Worm (Caenorhabditis elegans): ENCODE results near the gene shc-2.
"Not testable (repeated sequence)": the region's sequence is repeated elsewhere in the genome, so short reads cannot be mapped to it uniquely, and the experiment has no call there.

The shc-2 gene

DNA sequence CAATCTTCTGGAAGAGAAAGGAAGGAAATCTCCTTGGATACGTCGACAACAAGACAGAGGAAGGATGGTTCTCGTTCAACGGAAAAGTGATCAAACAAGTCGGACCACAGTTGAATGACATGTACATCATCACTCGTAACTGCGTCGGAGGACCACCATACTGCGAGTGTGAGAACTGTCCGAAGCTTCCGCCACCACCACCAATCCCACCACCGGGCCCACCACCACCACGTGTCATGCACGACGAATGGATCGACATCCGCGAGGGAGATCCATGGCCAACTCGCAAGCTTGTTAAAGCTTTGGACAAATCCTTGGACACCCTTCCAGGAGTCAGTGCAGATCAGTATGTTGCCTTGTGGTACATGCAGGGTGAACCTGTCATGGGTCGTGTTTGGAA, 37.7 kb upstream of the shc-2 start:
- TF ChIP-seq fkh-8 (tag; optimal IDR thresholded peaks at IDR 0.05) (no peak), nhr-77 (tag; optimal IDR thresholded peaks at IDR 0.05) (no peak), lir-3 (tag; optimal IDR thresholded peaks at IDR 0.05; ENCODE audit: poor library complexity) (no peak), swsn-7 (tag; optimal IDR thresholded peaks at IDR 0.05) (no peak), snpc-4 (tag; optimal IDR thresholded peaks at IDR 0.05) (no peak), sptf-1 (tag; optimal IDR thresholded peaks at IDR 0.05) (no peak), sup-37 (GFP tag; optimal IDR thresholded peaks at IDR 0.05) (no peak), C16A3.4 (tag; optimal IDR thresholded peaks at IDR 0.05) (no peak), elt-2 (tag; optimal IDR thresholded peaks at IDR 0.05) (no peak), rnt-1 (tag; optimal IDR thresholded peaks at IDR 0.05) (no peak), nhr-19 (GFP tag; conservative IDR thresholded peaks at IDR 0.05) (no peak), hpl-2 (GFP tag; optimal IDR thresholded peaks at IDR 0.05) (no peak)

ce11 chrII:4932727-4933126, 36.2 kb upstream of the shc-2 start, which contains the start of gene msp-152:
msp-152 (plus strand) TSS chrII:4933027.
- not testable (repeated sequence) for TF ChIP-seq egl-13, aha-1, blmp-1 (tag; optimal IDR thresholded peaks at IDR 0.05)

ce11 chrII:4934954-4935353, 34.0 kb upstream of the shc-2 start, which contains the start of gene gst-30:
gst-30 (minus strand) TSS chrII:4935054.
- no peak for TF ChIP-seq ceh-82 (tag; optimal IDR thresholded peaks at IDR 0.05)
- TF ChIP-seq skn-1 (tag; optimal IDR thresholded peaks at IDR 0.05), result peak; percentile 35
- no peak for TF ChIP-seq nhr-85 (tag)

DNA sequence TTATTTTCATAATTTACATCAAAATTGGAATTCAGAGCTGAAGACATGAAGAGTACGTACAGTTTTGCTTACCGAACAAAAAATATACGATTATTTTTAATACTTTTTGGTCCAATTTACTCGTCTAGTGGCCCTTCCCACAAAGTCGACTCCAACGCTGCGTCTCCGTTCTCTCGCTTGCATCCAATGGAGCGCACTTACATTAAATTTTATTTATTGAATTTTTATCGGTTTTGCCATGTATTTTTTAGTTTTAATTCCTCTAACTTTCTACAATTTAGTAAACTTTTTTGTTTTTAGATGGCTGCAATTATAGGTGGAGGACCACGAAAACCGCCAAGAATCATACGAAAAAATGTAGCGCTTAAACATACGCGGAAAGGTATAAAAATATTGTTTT, 33.4 kb upstream of the shc-2 start, which contains the start of gene ZK546.5:
TSS of gene ZK546.5 (plus strand) at position 301 of the 400 bp plus-strand sequence.
- TF ChIP-seq sup-37 (GFP tag; optimal IDR thresholded peaks at IDR 0.05) (no peak), mdl-1 (tag; optimal IDR thresholded peaks at IDR 0.05) (no peak), fos-1 (tag; optimal IDR thresholded peaks at IDR 0.05) (no peak), efl-1 (optimal IDR thresholded peaks at IDR 0.05) (peak; percentile 10 to 33), efl-1 (GFP tag; optimal IDR thresholded peaks at IDR 0.05 in 1 of 2) (peak in 1 of 2 experiments; percentile 23), nhr-85 (tag) (no peak), tbx-2 (tag; optimal IDR thresholded peaks at IDR 0.05) (no peak), nhr-20 (tag; optimal IDR thresholded peaks at IDR 0.05) (no peak), nhr-47 (tag; optimal IDR thresholded peaks at IDR 0.05) (no peak), lin-13 (GFP tag; optimal IDR thresholded peaks at IDR 0.05) (no peak), nhr-84 (tag; optimal IDR thresholded peaks at IDR 0.05) (no peak), elt-3 (tag; optimal IDR thresholded peaks at IDR 0.05) (no peak), dsc-1 (tag; optimal IDR thresholded peaks at IDR 0.05) (no peak), ceh-82 (tag; optimal IDR thresholded peaks at IDR 0.05) (no peak), egl-27 (tag; optimal IDR thresholded peaks at IDR 0.05) (no peak), hlh-4 (tag; optimal IDR thresholded peaks at IDR 0.05) (no peak), lin-35 (GFP tag; optimal IDR thresholded peaks at IDR 0.05) (peak in 1 of 2 experiments; percentile 29), tlp-1 (tag; optimal IDR thresholded peaks at IDR 0.05) (no peak), C34B4.2 (tag; optimal IDR thresholded peaks at IDR 0.05) (no peak), vab-15 (tag; optimal IDR thresholded peaks at IDR 0.05) (no peak), skn-1 (tag; optimal IDR thresholded peaks at IDR 0.05) (no peak), alr-1 (tag; optimal IDR thresholded peaks at IDR 0.05; ENCODE audit: borderline replicate concordance) (no peak), ces-1 (GFP tag; optimal IDR thresholded peaks at IDR 0.05) (no peak), lsy-2 (tag; optimal IDR thresholded peaks at IDR 0.05) (peak in 1 of 2 experiments; percentile 36), dpl-1 (GFP tag; optimal IDR thresholded peaks at IDR 0.05) (peak in 1 of 3 experiments; percentile 16), unc-130 (tag; optimal IDR thresholded peaks at IDR 0.05) (no peak), fkh-4 (tag; optimal IDR thresholded peaks at IDR 0.05; ENCODE audit: borderline replicate concordance) (no peak), snpc-4 (tag; optimal IDR thresholded peaks at IDR 0.05) (no peak), ceh-90 (tag; optimal IDR thresholded peaks at IDR 0.05) (no peak)
